Worm (Caenorhabditis elegans): ENCODE results near the gene gck-1.

Gene gck-1

ce11 chrV:8936791-8937475 lies 10.7 kb upstream of the gck-1 start:
- TF ChIP-seq M03D4.4 (tag; optimal IDR thresholded peaks at IDR 0.05), result no peak
- TF ChIP-seq sem-2 (GFP tag; optimal IDR thresholded peaks at IDR 0.05), result no peak
- TF ChIP-seq ceh-43 (GFP tag; optimal IDR thresholded peaks at IDR 0.05), result no peak
- TF ChIP-seq snpc-4 (tag; optimal IDR thresholded peaks at IDR 0.05), result no peak
- peak; percentile 77 for TF ChIP-seq unc-62 (GFP tag; optimal IDR thresholded peaks at IDR 0.05)
- TF ChIP-seq hlh-1 (tag; optimal IDR thresholded peaks at IDR 0.05), result peak; percentile 92
- TF ChIP-seq nhr-12 (tag; optimal IDR thresholded peaks at IDR 0.05), result no peak
- TF ChIP-seq ceh-39 (tag; optimal IDR thresholded peaks at IDR 0.05), result no peak
- TF ChIP-seq unc-120 (tag; optimal IDR thresholded peaks at IDR 0.05; ENCODE audit: poor library complexity, severe bottlenecking), result peak; percentile 4
- no peak for TF ChIP-seq nhr-237 (tag; optimal IDR thresholded peaks at IDR 0.05)
- no peak for TF ChIP-seq ztf-11 (tag; optimal IDR thresholded peaks at IDR 0.05)
- TF ChIP-seq mab-5 (tag; optimal IDR thresholded peaks at IDR 0.05), result no peak
- TF ChIP-seq ceh-83 (GFP tag; optimal IDR thresholded peaks at IDR 0.05), result no peak

- TF ChIP-seq nhr-28 (tag; optimal IDR thresholded peaks at IDR 0.05) (no peak), bed-3 (GFP tag; optimal IDR thresholded peaks at IDR 0.05) (no peak), nhr-12 (tag; optimal IDR thresholded peaks at IDR 0.05) (no peak), tbx-8 (GFP tag; optimal IDR thresholded peaks at IDR 0.05) (no peak), elt-1 (tag; optimal IDR thresholded peaks at IDR 0.05; ENCODE audit: borderline replicate concordance, insufficient read depth) (no peak), drap-1 (GFP tag; optimal IDR thresholded peaks at IDR 0.05) (no peak), unc-39 (tag; optimal IDR thresholded peaks at IDR 0.05) (no peak), cnd-1 (tag; optimal IDR thresholded peaks at IDR 0.05) (no peak), elt-3 (tag; optimal IDR thresholded peaks at IDR 0.05) (no peak), unc-120 (tag; optimal IDR thresholded peaks at IDR 0.05; ENCODE audit: poor library complexity, severe bottlenecking) (no peak), nhr-237 (tag; optimal IDR thresholded peaks at IDR 0.05) (no peak), M03D4.4 (tag; optimal IDR thresholded peaks at IDR 0.05) (no peak), lin-32 (GFP tag; optimal IDR thresholded peaks at IDR 0.05) (no peak), mep-1 (tag; optimal IDR thresholded peaks at IDR 0.05) (no peak), pha-4 (tag; optimal IDR thresholded peaks at IDR 0.05) (no peak), zip-8 (tag; optimal IDR thresholded peaks at IDR 0.05) (no peak)
Measured at ce11 chrV:8937476-8938249, 9.9 kb upstream of the gck-1 start.

DNA sequence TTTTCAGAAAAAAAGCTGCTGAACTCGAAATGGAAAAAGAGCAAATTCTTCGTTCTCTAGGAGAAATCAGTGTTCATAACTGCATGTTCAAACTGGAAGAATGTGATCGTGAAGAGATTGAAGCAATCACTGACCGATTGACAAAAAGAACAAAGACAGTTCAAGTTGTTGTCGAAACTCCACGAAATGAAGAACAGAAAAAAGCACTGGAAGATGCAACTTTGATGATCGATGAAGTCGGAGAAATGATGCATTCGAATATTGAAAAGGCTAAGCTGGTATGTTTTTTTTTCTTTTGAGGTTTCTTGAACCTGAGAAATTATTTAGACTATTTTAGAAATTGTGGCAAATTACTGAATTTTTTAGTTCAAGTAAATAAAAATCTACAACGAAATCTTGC lies 9.2 kb upstream of the gck-1 start:
- no peak for TF ChIP-seq M03D4.4 (tag; optimal IDR thresholded peaks at IDR 0.05)
- no peak for TF ChIP-seq elt-3 (tag; optimal IDR thresholded peaks at IDR 0.05)
- no peak for TF ChIP-seq hlh-1 (tag; optimal IDR thresholded peaks at IDR 0.05)
- no peak for TF ChIP-seq mep-1 (tag; optimal IDR thresholded peaks at IDR 0.05)
- TF ChIP-seq ceh-43 (GFP tag; optimal IDR thresholded peaks at IDR 0.05), result no peak
- TF ChIP-seq lin-13 (tag; optimal IDR thresholded peaks at IDR 0.05), result no peak

DNA sequence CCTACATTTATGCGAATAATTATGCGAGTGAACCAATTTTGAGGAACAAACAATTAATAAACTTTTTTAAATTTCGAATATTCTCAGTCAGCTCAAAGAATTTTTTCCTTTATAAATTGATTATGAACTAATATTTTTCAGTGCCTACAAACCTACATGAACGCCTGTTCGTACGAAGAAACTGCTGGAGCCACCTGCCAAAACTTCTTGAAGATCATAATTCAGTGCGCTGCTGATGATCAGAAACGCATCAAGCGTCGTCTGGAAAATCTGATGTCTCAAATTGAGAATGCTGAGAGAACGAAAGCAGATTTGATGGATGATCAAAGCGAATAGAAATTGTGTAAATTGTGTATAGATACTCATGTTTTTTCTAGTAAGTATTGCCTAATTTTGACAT lies 8.7 kb upstream of the gck-1 start:
- TF ChIP-seq ceh-83 (GFP tag; optimal IDR thresholded peaks at IDR 0.05), result no peak
- no peak for TF ChIP-seq sptf-1 (tag; optimal IDR thresholded peaks at IDR 0.05)
- no peak for TF ChIP-seq elt-3 (tag; optimal IDR thresholded peaks at IDR 0.05)
- TF ChIP-seq cnd-1 (tag; optimal IDR thresholded peaks at IDR 0.05), result no peak
- no peak for TF ChIP-seq nhr-76 (tag; optimal IDR thresholded peaks at IDR 0.05)
- TF ChIP-seq nhr-28 (tag; optimal IDR thresholded peaks at IDR 0.05), result no peak
- TF ChIP-seq mls-2 (tag; optimal IDR thresholded peaks at IDR 0.05), result no peak
- TF ChIP-seq unc-120 (tag; optimal IDR thresholded peaks at IDR 0.05; ENCODE audit: poor library complexity, severe bottlenecking), result no peak
- no peak for TF ChIP-seq lsy-2 (tag; optimal IDR thresholded peaks at IDR 0.05)
- no peak for TF ChIP-seq sem-2 (GFP tag; optimal IDR thresholded peaks at IDR 0.05)
- TF ChIP-seq bed-3 (GFP tag; optimal IDR thresholded peaks at IDR 0.05), result no peak
- no peak for TF ChIP-seq nhr-2 (tag; optimal IDR thresholded peaks at IDR 0.05)
- TF ChIP-seq pha-4 (tag; optimal IDR thresholded peaks at IDR 0.05), result no peak

All from whole organism, mixed stage, embryonic.